Fruit fly (Drosophila melanogaster) whole organism, embryonic: ENCODE data around the gene vir-1.

Experiments used
- Blimp-1 ChIP-seq: fragments of 200-800 bp; sonication (Bioruptor generic); optimal IDR thresholded peaks from 3 replicates; lab custom pipeline; 2018; ENCODE audit warnings: missing biosample characterization, missing genetic modification characterization, mild to moderate bottlenecking, moderate library complexity, missing genetic modification reagents
- CG1024 ChIP-seq: fragments of 200-800 bp; sonication (Bioruptor generic); IDR thresholded peaks from 2 replicates; pipeline ENCODE4 v1.3.6; 2022; ENCODE audit warnings: missing biosample characterization, missing genetic modification characterization
- CG10462 ChIP-seq: fragments of 200-800 bp; sonication (Bioruptor generic); optimal IDR thresholded peaks from 2 replicates; lab custom pipeline; 2016; ENCODE audit warnings: missing biosample characterization, missing genetic modification characterization
- CG12659 ChIP-seq: fragments of 200-800 bp; sonication (Bioruptor generic); optimal IDR thresholded peaks from 3 replicates; lab custom pipeline; 2017; ENCODE audit warnings: mild to moderate bottlenecking, missing biosample characterization, missing genetic modification reagents, missing genetic modification characterization
- CG14014 ChIP-seq: fragments of 200-800 bp; sonication (Bioruptor generic); IDR thresholded peaks from 2 replicates; pipeline ENCODE4 v1.3.6; 2022; ENCODE audit warnings: missing biosample characterization, missing genetic modification characterization
- CG1647 ChIP-seq: fragments of 200-800 bp; sonication (Bioruptor generic); optimal IDR thresholded peaks from 3 replicates; lab custom pipeline; 2016; ENCODE audit warnings: missing biosample characterization, missing genetic modification characterization
- CG17612 ChIP-seq: fragments of 200-800 bp; sonication (Bioruptor generic); IDR thresholded peaks from 2 replicates; pipeline ENCODE4 v1.3.6; 2022; ENCODE audit warnings: missing biosample characterization, missing genetic modification characterization
- CG2120 ChIP-seq: fragments of 200-800 bp; sonication (Bioruptor generic); optimal IDR thresholded peaks from 3 replicates; lab custom pipeline; 2016; ENCODE audit warnings: missing biosample characterization, missing genetic modification characterization
- CG32532 ChIP-seq: fragments of 200-800 bp; sonication (Bioruptor generic); IDR thresholded peaks from 2 replicates; pipeline ENCODE4 v1.3.6; 2022; ENCODE audit warnings: missing biosample characterization, missing genetic modification characterization
- CG3281 ChIP-seq: fragments of 200-800 bp; sonication (Bioruptor generic); optimal IDR thresholded peaks from 3 replicates; lab custom pipeline; 2017; ENCODE audit warnings: missing biosample characterization, mild to moderate bottlenecking, missing genetic modification characterization
- CG4820 ChIP-seq: fragments of 200-800 bp; sonication (Bioruptor generic); optimal IDR thresholded peaks from 3 replicates; lab custom pipeline; 2016; ENCODE audit warnings: missing biosample characterization, missing genetic modification characterization
- CG6175 ChIP-seq: fragments of 200-800 bp; sonication (Bioruptor generic); IDR thresholded peaks from 3 replicates; pipeline ENCODE4 v1.3.6; 2022; ENCODE audit warnings: missing biosample characterization, missing genetic modification characterization
- CG6254 ChIP-seq: fragments of 200-800 bp; sonication (Bioruptor generic); optimal IDR thresholded peaks from 3 replicates; lab custom pipeline; 2017; ENCODE audit warnings: mild to moderate bottlenecking, missing biosample characterization, missing genetic modification reagents, missing genetic modification characterization
- CG6791 ChIP-seq: fragments of 200-800 bp; sonication (Bioruptor generic); IDR thresholded peaks from 3 replicates; pipeline ENCODE4 v1.3.6; 2022; ENCODE audit warnings: missing biosample characterization, missing genetic modification characterization; ENCODE audit not compliant: partially characterized antibody
- CG7963 ChIP-seq: fragments of 200-800 bp; sonication (Bioruptor generic); IDR thresholded peaks from 3 replicates; pipeline ENCODE4 v1.3.6; 2022; ENCODE audit warnings: missing biosample characterization, missing genetic modification characterization; ENCODE audit not compliant: partially characterized antibody
- CG8290 ChIP-seq, 3 experiments: fragments of 200-800 bp; sonication (Bioruptor generic); optimal IDR thresholded peaks; 2 replicates each; lab custom pipeline; 2016 to 2019; ENCODE audit warnings: missing biosample characterization in 3 of 3, missing genetic modification characterization in 3 of 3, mild to moderate bottlenecking in 2 of 3, moderate library complexity in 1 of 3
- CG8359 ChIP-seq: fragments of 200-800 bp; sonication (Bioruptor generic); optimal IDR thresholded peaks from 2 replicates; lab custom pipeline; 2017; ENCODE audit warnings: missing biosample characterization, mild to moderate bottlenecking, missing genetic modification characterization, borderline replicate concordance
- CG9215 ChIP-seq: fragments of 200-800 bp; sonication (Bioruptor generic); IDR thresholded peaks from 2 replicates; pipeline ENCODE4 v1.3.6; 2022; ENCODE audit warnings: missing biosample characterization, missing genetic modification characterization
- CG9437 ChIP-seq: fragments of 200-800 bp; sonication (Bioruptor generic); optimal IDR thresholded peaks from 2 replicates; lab custom pipeline; 2018; ENCODE audit warnings: missing biosample characterization, mild to moderate bottlenecking, missing genetic modification characterization
- CkIIα-i1 ChIP-seq: fragments of 200-800 bp; sonication (Bioruptor generic); IDR thresholded peaks from 2 replicates; pipeline ENCODE4 v1.3.6; 2022; ENCODE audit warnings: missing biosample characterization, missing genetic modification characterization
- Dp ChIP-seq: fragments of 200-800 bp; sonication (Bioruptor generic); optimal IDR thresholded peaks from 2 replicates; lab custom pipeline; 2018; ENCODE audit warnings: missing biosample characterization, mild to moderate bottlenecking, missing genetic modification characterization, moderate library complexity
- E2f2 ChIP-seq: fragments of 200-800 bp; sonication (Bioruptor generic); IDR thresholded peaks from 2 replicates; pipeline ENCODE4 v1.3.6; 2022; ENCODE audit warnings: missing biosample characterization, missing genetic modification characterization
- Ets65A ChIP-seq: fragments of 200-800 bp; sonication (Bioruptor generic); peaks from one replicate; lab custom pipeline; 2016; ENCODE audit warnings: missing biosample characterization, missing genetic modification characterization
- Fer1 ChIP-seq: fragments of 200-800 bp; sonication (Bioruptor generic); optimal IDR thresholded peaks from 2 replicates; lab custom pipeline; 2017; ENCODE audit warnings: missing biosample characterization, mild to moderate bottlenecking, missing genetic modification characterization
- HmgD ChIP-seq: fragments of 200-800 bp; sonication (Bioruptor generic); optimal IDR thresholded peaks from 3 replicates; lab custom pipeline; 2016; ENCODE audit warnings: missing biosample characterization, missing genetic modification characterization
- Hr78 ChIP-seq, 2 experiments: fragments of 200-800 bp in 1 of 2; fragments of >200 bp in 1 of 2; sonication (Bioruptor generic) in 1 of 2; optimal IDR thresholded peaks; 2 replicates each; lab custom pipeline; 2017 to 2019; ENCODE audit warnings: missing biosample characterization in 2 of 2, missing genetic modification characterization in 2 of 2, mild to moderate bottlenecking in 1 of 2, moderate library complexity in 1 of 2
- MTF-1 ChIP-seq: fragments of 200-800 bp; sonication (Bioruptor generic); optimal IDR thresholded peaks from 2 replicates; lab custom pipeline; 2018; ENCODE audit warnings: missing biosample characterization, mild to moderate bottlenecking, missing genetic modification characterization, borderline replicate concordance
- Mad ChIP-seq: fragments of 200-800 bp; sonication (Bioruptor generic); optimal IDR thresholded peaks from 2 replicates; lab custom pipeline; 2016; ENCODE audit warnings: missing biosample characterization, missing genetic modification characterization
- NK7.1 ChIP-seq: fragments of 200-800 bp; sonication (Bioruptor generic); optimal IDR thresholded peaks from 3 replicates; lab custom pipeline; 2016; ENCODE audit warnings: missing biosample characterization, missing genetic modification characterization
- Nf-YC ChIP-seq: fragments of 200-800 bp; optimal IDR thresholded peaks from 3 replicates; lab custom pipeline; 2019; ENCODE audit warnings: missing biosample characterization, mild to moderate bottlenecking, missing genetic modification characterization, moderate library complexity
- Oli ChIP-seq: fragments of 200-800 bp; sonication (Bioruptor generic); optimal IDR thresholded peaks from 2 replicates; lab custom pipeline; 2018; ENCODE audit warnings: missing biosample characterization, mild to moderate bottlenecking, missing genetic modification characterization, moderate library complexity
- Opbp ChIP-seq: fragments of 200-800 bp; sonication (Bioruptor generic); IDR thresholded peaks from 3 replicates; pipeline ENCODE4 v1.3.6; 2022; ENCODE audit warnings: missing biosample characterization, missing genetic modification characterization; ENCODE audit not compliant: partially characterized antibody
- YL-1 ChIP-seq: fragments of 200-800 bp; sonication (Bioruptor generic); optimal IDR thresholded peaks from 3 replicates; lab custom pipeline; 2017; ENCODE audit warnings: missing biosample characterization, mild to moderate bottlenecking, missing genetic modification characterization
- bowl ChIP-seq: fragments of 200-800 bp; sonication (Bioruptor generic); IDR thresholded peaks from 2 replicates; pipeline ENCODE4 v1.3.6; 2022; ENCODE audit warnings: missing biosample characterization, missing genetic modification characterization
- cas ChIP-seq: fragments of 200-800 bp; sonication (Bioruptor generic); IDR thresholded peaks from 2 replicates; pipeline ENCODE4 v1.3.6; 2022; ENCODE audit warnings: missing biosample characterization, missing genetic modification characterization
- corto ChIP-seq: fragments of 200-800 bp; sonication (Bioruptor generic); optimal IDR thresholded peaks from 2 replicates; lab custom pipeline; 2016; ENCODE audit warnings: missing biosample characterization, mild to moderate bottlenecking, missing genetic modification characterization, moderate library complexity
- crp ChIP-seq, 2 experiments: fragments of 200-800 bp; sonication (Bioruptor generic); optimal IDR thresholded peaks; 2 replicates in 1 of 2; 3 replicates in 1 of 2; lab custom pipeline; 2017; ENCODE audit warnings: missing biosample characterization in 2 of 2, missing genetic modification characterization in 2 of 2, mild to moderate bottlenecking in 1 of 2, moderate library complexity in 1 of 2
- dmrt99B ChIP-seq: fragments of 200-800 bp; sonication (Bioruptor generic); optimal IDR thresholded peaks from 2 replicates; lab custom pipeline; 2018; ENCODE audit warnings: missing biosample characterization, mild to moderate bottlenecking, missing genetic modification characterization, moderate library complexity
- en ChIP-seq: fragments of 200-800 bp; sonication (Bioruptor generic); optimal IDR thresholded peaks from 2 replicates; lab custom pipeline; 2016; ENCODE audit warnings: missing biosample characterization, missing genetic modification characterization
- eve ChIP-seq, 2 experiments: fragments of >200 bp; optimal IDR thresholded peaks; 2 replicates each; lab custom pipeline; 2017; ENCODE audit warnings: missing biosample characterization in 2 of 2, missing genetic modification characterization in 2 of 2
- fd96Cb ChIP-seq: fragments of 200-800 bp; sonication (Bioruptor generic); optimal IDR thresholded peaks from 2 replicates; lab custom pipeline; 2018; ENCODE audit warnings: missing biosample characterization, mild to moderate bottlenecking, missing genetic modification characterization, moderate library complexity
- maf-S ChIP-seq: fragments of 200-800 bp; sonication (Bioruptor generic); optimal IDR thresholded peaks from 2 replicates; lab custom pipeline; 2016; ENCODE audit warnings: missing biosample characterization, missing genetic modification characterization
- onecut ChIP-seq: fragments of 200-800 bp; sonication (Bioruptor generic); IDR thresholded peaks from 2 replicates; pipeline ENCODE4 v1.3.6; 2022; ENCODE audit warnings: missing biosample characterization, missing genetic modification characterization
- pfk ChIP-seq: fragments of 200-800 bp; sonication (Bioruptor generic); optimal IDR thresholded peaks from 2 replicates; lab custom pipeline; 2018; ENCODE audit warnings: missing biosample characterization, mild to moderate bottlenecking, missing genetic modification characterization, moderate library complexity
- pzg ChIP-seq: fragments of 200-800 bp; sonication (Bioruptor generic); optimal IDR thresholded peaks from 3 replicates; lab custom pipeline; 2018; ENCODE audit warnings: missing biosample characterization, mild to moderate bottlenecking, missing genetic modification characterization, moderate library complexity
- run ChIP-seq: fragments of 200-800 bp; sonication (Bioruptor generic); optimal IDR thresholded peaks from 3 replicates; lab custom pipeline; 2018; ENCODE audit warnings: missing biosample characterization, mild to moderate bottlenecking, missing genetic modification characterization
- sim ChIP-seq: fragments of 200-800 bp; sonication (Bioruptor generic); IDR thresholded peaks from 2 replicates; pipeline ENCODE4 v1.3.6; 2022; ENCODE audit warnings: missing biosample characterization, missing genetic modification characterization
- slbo ChIP-seq: fragments of 200-800 bp; sonication (Bioruptor generic); IDR thresholded peaks from 2 replicates; pipeline ENCODE4 v1.3.6; 2022; ENCODE audit warnings: missing biosample characterization, missing genetic modification characterization
- sug ChIP-seq: fragments of 200-800 bp; optimal IDR thresholded peaks from 2 replicates; lab custom pipeline; 2019; ENCODE audit warnings: missing biosample characterization, mild to moderate bottlenecking, missing genetic modification characterization, moderate library complexity

The vir-1 gene

dm6 chr2L:12427487-12428101 lies 4.4 kb upstream of the vir-1 start, which contains the start of the genes CG5446 and Trm1 (continued):
- TF ChIP-seq dmrt99B (tag; lab: Kevin White, UChicago): peak; percentile 78
- no peak for TF ChIP-seq eve (GFP tag; optimal IDR thresholded peaks at IDR 0.05; lab: Kevin White, UChicago)
- TF ChIP-seq pzg: peak; percentile 16
- no peak for TF ChIP-seq MTF-1 (GFP tag; lab: Kevin White, UChicago)
- TF ChIP-seq fd96Cb (tag; lab: Kevin White, UChicago): peak; percentile 65
- no peak for TF ChIP-seq pfk (GFP tag; lab: Kevin White, UChicago)
- TF ChIP-seq CG8290 (GFP tag; optimal IDR thresholded peaks at IDR 0.05; lab: Kevin White, UChicago): peak; percentile 32
- no peak for TF ChIP-seq CG8290 (tag; optimal IDR thresholded peaks at IDR 0.05; lab: Kevin White, UChicago)
- peak; percentile 53; the same call in 1 of the 3 replicates for TF ChIP-seq CG6791 (GFP tag; lab: Robert Waterston, UW)
- peak; percentile 57 for TF ChIP-seq Oli (tag; lab: Kevin White, UChicago)
- no peak for TF ChIP-seq CG1647 (GFP tag; lab: Kevin White, UChicago)
- no peak for TF ChIP-seq CkIIα-i1 (GFP tag; lab: Robert Waterston, UW)
- peak; percentile 66 for TF ChIP-seq YL-1
- TF ChIP-seq E2f2 (GFP tag; lab: Robert Waterston, UW): peak; percentile 20; the same call in 1 of the 2 replicates
- TF ChIP-seq CG9215 (GFP tag; lab: Robert Waterston, UW): peak; percentile 33; the same call in 1 of the 2 replicates
- no peak for TF ChIP-seq CG1024 (GFP tag; lab: Robert Waterston, UW)
- no peak for TF ChIP-seq HmgD
- TF ChIP-seq CG4820: peak; percentile 48
- peak; percentile 51; the same call in 1 of the 2 replicates for TF ChIP-seq CG32532 (GFP tag; lab: Robert Waterston, UW)
- TF ChIP-seq Nf-YC: peak; percentile 75
- no peak for TF ChIP-seq onecut (GFP tag; lab: Robert Waterston, UW)
- TF ChIP-seq cas (GFP tag; lab: Robert Waterston, UW): no peak
- TF ChIP-seq NK7.1: no peak
- TF ChIP-seq CG2120: peak; percentile 53
- TF ChIP-seq CG17612 (GFP tag; lab: Robert Waterston, UW): no peak
- no peak for TF ChIP-seq corto (GFP tag; lab: Kevin White, UChicago)
- no peak for TF ChIP-seq CG8359 (GFP tag; lab: Kevin White, UChicago)
- no peak for TF ChIP-seq en (GFP tag; lab: Kevin White, UChicago)
- no peak for TF ChIP-seq maf-S (GFP tag; lab: Kevin White, UChicago)
- no peak for TF ChIP-seq crp (GFP tag; optimal IDR thresholded peaks at IDR 0.05; lab: Kevin White, UChicago)
- peak; percentile 14 for TF ChIP-seq CG10462
- peak; percentile 75 for TF ChIP-seq slbo
- no peak for TF ChIP-seq CG7963
- TF ChIP-seq bowl (GFP tag; lab: Robert Waterston, UW): no peak
- peak in 1 of 2 experiments; percentile 10 for TF ChIP-seq Hr78 (GFP tag; optimal IDR thresholded peaks at IDR 0.05; lab: Kevin White, UChicago)
- peak; percentile 84 for TF ChIP-seq CG9437
- peak; percentile 77 for TF ChIP-seq CG3281 (GFP tag; lab: Kevin White, UChicago)
- peak; percentile 86 for TF ChIP-seq CG12659 (GFP tag; lab: Kevin White, UChicago)
- TF ChIP-seq Mad: no peak
- TF ChIP-seq Blimp-1: peak; percentile 73
- TF ChIP-seq CG14014 (GFP tag; lab: Robert Waterston, UW): 0 out of 2 replicates have a peak, but pooled peaks have one; percentile 39
- TF ChIP-seq Ets65A (GFP tag; lab: Kevin White, UChicago): peak; percentile 47
- TF ChIP-seq Opbp (GFP tag; lab: Robert Waterston, UW): peak; percentile 50; the same call in 1 of the 3 replicates
- peak; percentile 39 for TF ChIP-seq CG6254 (GFP tag; lab: Kevin White, UChicago)
- TF ChIP-seq sug (tag; lab: Kevin White, UChicago): peak; percentile 81
- peak; percentile 68 for TF ChIP-seq Fer1 (GFP tag; lab: Kevin White, UChicago)
- TF ChIP-seq CG6175: no peak
- TF ChIP-seq sim (GFP tag; lab: Robert Waterston, UW): no peak
- TF ChIP-seq run (tag; lab: Kevin White, UChicago): peak; percentile 45
- no peak for TF ChIP-seq Dp (GFP tag; lab: Kevin White, UChicago)
